Worm (Caenorhabditis elegans) whole organism, midembryonic: ENCODE data around the gene ugt-2.

Experiments
- T22C8.4 ChIP-seq: fragments of 200-800 bp; sonication (Bioruptor generic); IDR thresholded peaks from 2 replicates; pipeline ENCODE4 v1.3.6; 2022; ENCODE audit warnings: missing genetic modification characterization, missing compliant biosample characterization
- cog-1 ChIP-seq: sonication (generic microtip); optimal IDR thresholded peaks from 2 replicates; lab custom pipeline; 2016; ENCODE audit warnings: missing genetic modification characterization, missing compliant biosample characterization
- flt-1 ChIP-seq: fragments of 200-800 bp; sonication (Bioruptor generic); IDR thresholded peaks from 2 replicates; pipeline ENCODE4 v1.3.6; 2022; ENCODE audit warnings: missing genetic modification characterization, missing compliant biosample characterization
- klf-2 ChIP-seq: fragments of 200-800 bp; sonication (Bioruptor generic); conservative IDR thresholded peaks from 2 replicates; pipeline ENCODE4 v1.3.6; 2022; ENCODE audit warnings: missing genetic modification reagents, missing genetic modification characterization, missing compliant biosample characterization
- med-1 ChIP-seq: sonication (generic microtip); optimal IDR thresholded peaks from 2 replicates; lab custom pipeline; 2017; ENCODE audit warnings: missing genetic modification characterization, mild to moderate bottlenecking, missing compliant biosample characterization, antibody characterized with exemption, missing genetic modification reagents; ENCODE audit not compliant: insufficient read depth
- ref-1 ChIP-seq: fragments of 200-800 bp; sonication (Bioruptor generic); conservative IDR thresholded peaks from 2 replicates; pipeline ENCODE4 v1.3.6; 2022; ENCODE audit warnings: missing genetic modification reagents, missing genetic modification characterization, missing compliant biosample characterization
- ztf-23 ChIP-seq: fragments of 200-800 bp; sonication (Bioruptor generic); IDR thresholded peaks from 2 replicates; pipeline ENCODE4 v1.3.6; 2022; ENCODE audit warnings: missing genetic modification reagents, missing genetic modification characterization, missing compliant biosample characterization
- ztf-29 ChIP-seq: fragments of 200-800 bp; sonication (Bioruptor generic); IDR thresholded peaks from 2 replicates; pipeline ENCODE4 v1.3.6; 2022; ENCODE audit warnings: missing genetic modification reagents, missing genetic modification characterization, missing compliant biosample characterization

ce11 chrV:10423511-10423910, 24.9 kb downstream of the ugt-2 start:
- no peak for TF ChIP-seq cog-1 (tag; lab: Kevin White, UChicago)
- TF ChIP-seq flt-1 (GFP tag; lab: Robert Waterston, UW) = no peak
- no peak for TF ChIP-seq klf-2 (GFP tag; lab: Robert Waterston, UW)
- no peak for TF ChIP-seq ref-1 (GFP tag; lab: Robert Waterston, UW)
- TF ChIP-seq ztf-23 (GFP tag; lab: Robert Waterston, UW) = no peak
- TF ChIP-seq T22C8.4 (GFP tag; lab: Robert Waterston, UW) = no peak
- no peak for TF ChIP-seq ztf-29
- TF ChIP-seq med-1 = no peak
